Fruit fly (Drosophila melanogaster): ENCODE data around the gene CG11162.

CG11162 gene

DNA sequence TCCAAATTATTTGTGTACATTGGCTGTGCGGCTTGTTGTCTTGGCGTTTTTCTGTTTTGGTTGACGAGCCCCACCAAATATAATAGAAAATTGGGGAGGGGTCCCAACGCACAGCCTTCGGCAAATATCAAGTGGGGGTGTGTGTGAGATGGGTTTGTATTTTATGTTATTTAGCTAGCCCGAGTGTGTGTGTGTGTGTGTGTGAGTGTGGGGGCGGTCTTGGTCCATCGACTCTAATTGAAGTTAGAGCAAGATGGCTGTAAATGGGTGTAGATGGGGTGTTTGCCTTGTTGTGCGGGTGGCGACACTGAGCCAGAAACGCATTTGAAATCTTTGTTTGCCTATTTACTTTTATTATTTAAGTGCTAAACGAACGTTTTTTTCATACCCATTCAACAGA is 44.1 kb upstream of the CG11162 start:
- no peak for TF ChIP-seq CG10565 (GFP tag; optimal IDR thresholded peaks at IDR 0.05)
- no peak for TF ChIP-seq Dad (GFP tag; optimal IDR thresholded peaks at IDR 0.05)
- peak; percentile 29 for TF ChIP-seq dmrt99B (tag; optimal IDR thresholded peaks at IDR 0.05)
- peak; percentile 17 for TF ChIP-seq gem (tag; optimal IDR thresholded peaks at IDR 0.05)
- TF ChIP-seq CG10462 (GFP tag; optimal IDR thresholded peaks at IDR 0.05), result no peak
- TF ChIP-seq cg (GFP tag; optimal IDR thresholded peaks at IDR 0.05), result peak; percentile 42
- peak; percentile 25 for TF ChIP-seq CG15601 (tag; optimal IDR thresholded peaks at IDR 0.05)
- peak; percentile 0 for TF ChIP-seq disco-r (GFP tag; optimal IDR thresholded peaks at IDR 0.05)
- TF ChIP-seq peb (GFP tag; IDR thresholded peaks at IDR 0.05), result no peak
- no peak for TF ChIP-seq Sox102F (GFP tag; optimal IDR thresholded peaks at IDR 0.05)
- peak; percentile 15; the same call in 1 of the 3 replicates for TF ChIP-seq ci (GFP tag; IDR thresholded peaks at IDR 0.05)
- TF ChIP-seq sug (tag; optimal IDR thresholded peaks at IDR 0.05), result peak; percentile 19
- TF ChIP-seq abd-A (tag; optimal IDR thresholded peaks at IDR 0.05), result peak; percentile 37
- TF ChIP-seq grau (tag; optimal IDR thresholded peaks at IDR 0.05), result no peak
- TF ChIP-seq lab (GFP tag; optimal IDR thresholded peaks at IDR 0.05), result peak; percentile 36
- TF ChIP-seq mirr (GFP tag; optimal IDR thresholded peaks at IDR 0.05), result peak; percentile 36
- no peak for TF ChIP-seq Awh (GFP tag; IDR thresholded peaks at IDR 0.05)
- TF ChIP-seq CG8765 (GFP tag; IDR thresholded peaks at IDR 0.05), result no peak
- no peak for TF ChIP-seq CG10959 (GFP tag; IDR thresholded peaks at IDR 0.05)
- TF ChIP-seq jigr1 (GFP tag; IDR thresholded peaks at IDR 0.05), result no peak
- no peak for TF ChIP-seq CG14860 (GFP tag; IDR thresholded peaks at IDR 0.05; ENCODE audit: partially characterized antibody)
- no peak for TF ChIP-seq ac (GFP tag; optimal IDR thresholded peaks at IDR 0.05)
- TF ChIP-seq CG9727 (GFP tag; optimal IDR thresholded peaks at IDR 0.05), result no peak
- TF ChIP-seq eve (GFP tag; optimal IDR thresholded peaks at IDR 0.05), result no peak
- no peak for TF ChIP-seq CG16863 (GFP tag; optimal IDR thresholded peaks at IDR 0.05)
- TF ChIP-seq Eip74EF (GFP tag; optimal IDR thresholded peaks at IDR 0.05), result no peak
- TF ChIP-seq zf30C (GFP tag; optimal IDR thresholded peaks at IDR 0.05), result no peak
- no peak for TF ChIP-seq tap (tag; optimal IDR thresholded peaks at IDR 0.05)
- no peak for TF ChIP-seq her (GFP tag; optimal IDR thresholded peaks at IDR 0.05)
- TF ChIP-seq tin (GFP tag; optimal IDR thresholded peaks at IDR 0.05), result no peak
- no peak for TF ChIP-seq Doc3 (GFP tag; IDR thresholded peaks at IDR 0.05; ENCODE audit: partially characterized antibody)
- no peak for TF ChIP-seq danr (GFP tag; IDR thresholded peaks at IDR 0.05)
- peak; percentile 27 for TF ChIP-seq Sox100B (GFP tag; optimal IDR thresholded peaks at IDR 0.05)
- TF ChIP-seq CG4854 (GFP tag; optimal IDR thresholded peaks at IDR 0.05), result no peak
- no peak for TF ChIP-seq CG13424 (tag; optimal IDR thresholded peaks at IDR 0.05)
- TF ChIP-seq MBD-R2 (GFP tag; IDR thresholded peaks at IDR 0.05), result no peak
- TF ChIP-seq oc (tag; optimal IDR thresholded peaks at IDR 0.05), result no peak
- no peak for TF ChIP-seq Six4 (GFP tag; optimal IDR thresholded peaks at IDR 0.05)
- no peak for TF ChIP-seq sim (GFP tag; IDR thresholded peaks at IDR 0.05)
- no peak for TF ChIP-seq Hmr (GFP tag; optimal IDR thresholded peaks at IDR 0.05)
- TF ChIP-seq cas (GFP tag; IDR thresholded peaks at IDR 0.05), result no peak
- no peak for TF ChIP-seq CG17328 (GFP tag; IDR thresholded peaks at IDR 0.05)
- peak; percentile 10 for TF ChIP-seq caup (GFP tag; optimal IDR thresholded peaks at IDR 0.05; ENCODE audit: severe bottlenecking)
- TF ChIP-seq H15 (GFP tag; IDR thresholded peaks at IDR 0.05), result no peak
- TF ChIP-seq Ets97D (GFP tag; optimal IDR thresholded peaks at IDR 0.05), result no peak
- no peak for TF ChIP-seq slou (GFP tag; optimal IDR thresholded peaks at IDR 0.05)
- peak; percentile 17 for TF ChIP-seq CG13296 (GFP tag; optimal IDR thresholded peaks at IDR 0.05)
- TF ChIP-seq gcm2 (GFP tag; optimal IDR thresholded peaks at IDR 0.05), result no peak
- no peak for TF ChIP-seq CG1024 (GFP tag; IDR thresholded peaks at IDR 0.05)
- TF ChIP-seq cato (GFP tag; optimal IDR thresholded peaks at IDR 0.05; ENCODE audit: borderline replicate concordance), result no peak
- no peak for TF ChIP-seq mam (GFP tag; optimal IDR thresholded peaks at IDR 0.05)
- no peak for TF ChIP-seq Deaf1 (tag; optimal IDR thresholded peaks at IDR 0.05)
